Fruit fly (Drosophila melanogaster): ENCODE data around the gene CG31882.

- no peak for TF ChIP-seq Abd-B (GFP tag; optimal IDR thresholded peaks at IDR 0.05)
- TF ChIP-seq dl (GFP tag; optimal IDR thresholded peaks at IDR 0.05; ENCODE audit: insufficient read depth in 1 of 2, partially characterized antibody in 2 of 2), result no peak
- TF ChIP-seq pan (optimal IDR thresholded peaks at IDR 0.05), result no peak
- no peak for TF ChIP-seq fru (GFP tag; optimal IDR thresholded peaks at IDR 0.05)
- TF ChIP-seq lola (GFP tag; optimal IDR thresholded peaks at IDR 0.05), result no peak
- TF ChIP-seq Hnf4 (GFP tag; optimal IDR thresholded peaks at IDR 0.05), result no peak
- no peak for TF ChIP-seq usp (GFP tag; optimal IDR thresholded peaks at IDR 0.05)
- no peak for TF ChIP-seq Jra (GFP tag; optimal IDR thresholded peaks at IDR 0.05)
- TF ChIP-seq CrebA (GFP tag; optimal IDR thresholded peaks at IDR 0.05; ENCODE audit: borderline replicate concordance), result no peak
- no peak for TF ChIP-seq Dfd (GFP tag; optimal IDR thresholded peaks at IDR 0.05)
- TF ChIP-seq HLH106 (tag; optimal IDR thresholded peaks at IDR 0.05), result no peak
Observed at dm6 chr2L:9615561-9615960, 9.5 kb downstream of the CG31882 start.

Measured in whole organism, wandering third instar larva.